Fruit fly (Drosophila melanogaster) whole organism, embryonic: Measurements from ENCODE around the gene Cyfip.

Experiments used
- Atf3 ChIP-seq: fragments of 200-800 bp; sonication (Bioruptor generic); optimal IDR thresholded peaks from 3 replicates; lab custom pipeline; 2016; ENCODE audit warnings: missing biosample characterization, missing genetic modification characterization
- Bteb2 ChIP-seq: fragments of 200-800 bp; sonication (Bioruptor generic); optimal IDR thresholded peaks from 2 replicates; lab custom pipeline; 2016; ENCODE audit warnings: missing biosample characterization, missing genetic modification characterization
- CG10209 ChIP-seq: fragments of 200-800 bp; sonication (Bioruptor generic); optimal IDR thresholded peaks from 3 replicates; lab custom pipeline; 2017; ENCODE audit warnings: missing biosample characterization, mild to moderate bottlenecking, missing genetic modification characterization, missing genetic modification reagents
- CG15011 ChIP-seq: fragments of 200-800 bp; sonication (Bioruptor generic); optimal IDR thresholded peaks from 3 replicates; lab custom pipeline; 2018; ENCODE audit warnings: missing biosample characterization, mild to moderate bottlenecking, missing genetic modification characterization
- CG15269 ChIP-seq: fragments of 200-800 bp; sonication (Bioruptor generic); optimal IDR thresholded peaks from 2 replicates; lab custom pipeline; 2018; ENCODE audit warnings: missing biosample characterization, mild to moderate bottlenecking, missing genetic modification characterization, moderate library complexity
- CG15479 ChIP-seq: fragments of 200-800 bp; sonication (Bioruptor generic); optimal IDR thresholded peaks from 3 replicates; lab custom pipeline; 2019; ENCODE audit warnings: missing biosample characterization, mild to moderate bottlenecking, missing genetic modification characterization, moderate library complexity
- CG15514 ChIP-seq: fragments of 200-800 bp; sonication (Bioruptor generic); optimal IDR thresholded peaks from 3 replicates; lab custom pipeline; 2017; ENCODE audit warnings: missing biosample characterization, missing genetic modification characterization, mild to moderate bottlenecking, moderate library complexity, missing genetic modification reagents
- CG1603 ChIP-seq: fragments of 200-800 bp; sonication (Bioruptor generic); optimal IDR thresholded peaks from 2 replicates; lab custom pipeline; 2019; ENCODE audit warnings: missing biosample characterization, mild to moderate bottlenecking, missing genetic modification characterization, moderate library complexity
- CG16815 ChIP-seq: fragments of 200-800 bp; sonication (Bioruptor generic); optimal IDR thresholded peaks from 3 replicates; lab custom pipeline; 2017; ENCODE audit warnings: missing biosample characterization, mild to moderate bottlenecking, missing genetic modification characterization
- CG17359 ChIP-seq: fragments of 200-800 bp; sonication (Bioruptor generic); optimal IDR thresholded peaks from 3 replicates; lab custom pipeline; 2018; ENCODE audit warnings: missing biosample characterization, mild to moderate bottlenecking, missing genetic modification characterization, moderate library complexity
- CG31365 ChIP-seq: fragments of 200-800 bp; sonication (Bioruptor generic); optimal IDR thresholded peaks from 2 replicates; lab custom pipeline; 2018; ENCODE audit warnings: missing biosample characterization, mild to moderate bottlenecking, missing genetic modification characterization
- CG4424 ChIP-seq: fragments of 200-800 bp; sonication (Bioruptor generic); optimal IDR thresholded peaks from 3 replicates; lab custom pipeline; 2016; ENCODE audit warnings: missing biosample characterization, missing genetic modification characterization
- CG7372 ChIP-seq: fragments of 200-800 bp; sonication (Bioruptor generic); IDR thresholded peaks from 2 replicates; pipeline ENCODE4 v1.3.6; 2022; ENCODE audit warnings: missing biosample characterization, missing genetic modification characterization
- CG8290 ChIP-seq, 3 experiments: fragments of 200-800 bp; sonication (Bioruptor generic); optimal IDR thresholded peaks; 2 replicates each; lab custom pipeline; 2016 to 2019; ENCODE audit warnings: missing biosample characterization in 3 of 3, missing genetic modification characterization in 3 of 3, mild to moderate bottlenecking in 2 of 3, moderate library complexity in 1 of 3
- CG9876 ChIP-seq: fragments of 200-800 bp; sonication (Bioruptor generic); optimal IDR thresholded peaks from 2 replicates; lab custom pipeline; 2016; ENCODE audit warnings: missing biosample characterization, missing genetic modification characterization
- Chrac-16 ChIP-seq: fragments of 200-800 bp; sonication (Bioruptor generic); optimal IDR thresholded peaks from 3 replicates; lab custom pipeline; 2016; ENCODE audit warnings: missing biosample characterization, missing genetic modification characterization
- CoRest ChIP-seq: fragments of 200-800 bp; sonication (Bioruptor generic); optimal IDR thresholded peaks from 3 replicates; lab custom pipeline; 2018; ENCODE audit warnings: missing biosample characterization, mild to moderate bottlenecking, missing genetic modification characterization, moderate library complexity
- Dfd ChIP-seq, 2 experiments: fragments of >200 bp; optimal IDR thresholded peaks; 2 replicates each; lab custom pipeline; 2017; ENCODE audit warnings: missing biosample characterization in 2 of 2, missing genetic modification characterization in 2 of 2
- Elba2 ChIP-seq: fragments of 200-800 bp; sonication (Bioruptor generic); optimal IDR thresholded peaks from 3 replicates; lab custom pipeline; 2016; ENCODE audit warnings: missing biosample characterization, missing genetic modification characterization
- HLH54F ChIP-seq: fragments of 200-800 bp; sonication (Bioruptor generic); optimal IDR thresholded peaks from 3 replicates; lab custom pipeline; 2016; ENCODE audit warnings: missing biosample characterization, missing genetic modification characterization
- Med ChIP-seq: fragments of 200-800 bp; sonication (Bioruptor generic); peaks from one replicate; lab custom pipeline; 2016; ENCODE audit warnings: missing biosample characterization, missing genetic modification characterization, mild to moderate bottlenecking, inconsistent platforms, moderate library complexity
- Myb ChIP-seq: fragments of 200-800 bp; sonication (Bioruptor generic); optimal IDR thresholded peaks from 2 replicates; lab custom pipeline; 2016; ENCODE audit warnings: missing biosample characterization, missing genetic modification characterization
- Neu2 ChIP-seq: fragments of 200-800 bp; sonication (Bioruptor generic); optimal IDR thresholded peaks from 3 replicates; lab custom pipeline; 2016; ENCODE audit warnings: missing biosample characterization, missing genetic modification characterization, borderline replicate concordance
- Oli ChIP-seq: fragments of 200-800 bp; sonication (Bioruptor generic); optimal IDR thresholded peaks from 2 replicates; lab custom pipeline; 2018; ENCODE audit warnings: missing biosample characterization, mild to moderate bottlenecking, missing genetic modification characterization, moderate library complexity
- Optix ChIP-seq: fragments of 200-800 bp; sonication (Bioruptor generic); IDR thresholded peaks from 3 replicates; pipeline ENCODE4 v1.3.6; 2022; ENCODE audit warnings: missing biosample characterization, missing genetic modification characterization
- PHDP ChIP-seq: fragments of 200-800 bp; sonication (Bioruptor generic); optimal IDR thresholded peaks from 3 replicates; lab custom pipeline; 2018; ENCODE audit warnings: missing biosample characterization, mild to moderate bottlenecking, missing genetic modification characterization, moderate library complexity
- Poxn ChIP-seq: fragments of 200-800 bp; sonication (Bioruptor generic); IDR thresholded peaks from 2 replicates; pipeline ENCODE4 v1.3.6; 2022; ENCODE audit warnings: missing biosample characterization, missing genetic modification characterization
- Tbp ChIP-seq: fragments of >200 bp; optimal IDR thresholded peaks from 2 replicates; lab custom pipeline; 2018; ENCODE audit warnings: missing biosample characterization, missing genetic modification characterization
- Xbp1 ChIP-seq: fragments of 200-800 bp; sonication (Bioruptor generic); optimal IDR thresholded peaks from 3 replicates; lab custom pipeline; 2016; ENCODE audit warnings: missing biosample characterization, mild to moderate bottlenecking, missing genetic modification characterization
- ash1 ChIP-seq: fragments of 200-800 bp; sonication (Bioruptor generic); optimal IDR thresholded peaks from 2 replicates; lab custom pipeline; 2018; ENCODE audit warnings: missing biosample characterization, mild to moderate bottlenecking, missing genetic modification characterization
- bcd ChIP-seq: fragments of 200-800 bp; sonication (Bioruptor generic); optimal IDR thresholded peaks from 2 replicates; lab custom pipeline; 2017; ENCODE audit warnings: missing biosample characterization, mild to moderate bottlenecking, missing genetic modification characterization
- bigmax ChIP-seq: fragments of 200-800 bp; sonication (Bioruptor generic); optimal IDR thresholded peaks from 2 replicates; lab custom pipeline; 2018; ENCODE audit warnings: missing biosample characterization, mild to moderate bottlenecking, missing genetic modification characterization
- chif ChIP-seq, 2 experiments: fragments of 200-800 bp; sonication (Bioruptor generic); optimal IDR thresholded peaks; 3 replicates each; lab custom pipeline; 2016; ENCODE audit warnings: missing biosample characterization in 2 of 2, missing genetic modification characterization in 2 of 2
- crc ChIP-seq: fragments of 200-800 bp; sonication (Bioruptor generic); optimal IDR thresholded peaks from 2 replicates; lab custom pipeline; 2016; ENCODE audit warnings: missing biosample characterization, missing genetic modification characterization
- esg ChIP-seq: fragments of 200-800 bp; sonication (Bioruptor generic); conservative IDR thresholded peaks from 2 replicates; pipeline ENCODE4 v1.3.6; 2022; ENCODE audit warnings: missing biosample characterization, missing genetic modification characterization
- ftz-f1 ChIP-seq: fragments of 200-800 bp; sonication (Bioruptor generic); optimal IDR thresholded peaks from 2 replicates; lab custom pipeline; 2016; ENCODE audit warnings: missing biosample characterization, missing genetic modification characterization
- gem ChIP-seq: fragments of 200-800 bp; sonication (Bioruptor generic); optimal IDR thresholded peaks from 2 replicates; lab custom pipeline; 2019; ENCODE audit warnings: missing biosample characterization, mild to moderate bottlenecking, missing genetic modification characterization, moderate library complexity
- h ChIP-seq: fragments of >200 bp; optimal IDR thresholded peaks from 2 replicates; lab custom pipeline; 2017
- insv ChIP-seq, 2 experiments: fragments of 200-800 bp; sonication (Bioruptor generic); optimal IDR thresholded peaks; 3 replicates each; lab custom pipeline; 2016 to 2018; ENCODE audit warnings: missing biosample characterization in 2 of 2, missing genetic modification characterization in 2 of 2
- mirr ChIP-seq: fragments of 200-800 bp; sonication (Bioruptor generic); optimal IDR thresholded peaks from 3 replicates; lab custom pipeline; 2018; ENCODE audit warnings: missing biosample characterization, mild to moderate bottlenecking, missing genetic modification characterization
- mld ChIP-seq: fragments of 200-800 bp; sonication (Bioruptor generic); IDR thresholded peaks from 3 replicates; pipeline ENCODE4 v1.3.6; 2022; ENCODE audit warnings: missing biosample characterization, missing genetic modification characterization; ENCODE audit not compliant: partially characterized antibody
- pnt ChIP-seq: fragments of 200-800 bp; sonication (Bioruptor generic); optimal IDR thresholded peaks from 3 replicates; lab custom pipeline; 2016; ENCODE audit warnings: missing biosample characterization, missing genetic modification characterization
- pzg ChIP-seq: fragments of 200-800 bp; sonication (Bioruptor generic); optimal IDR thresholded peaks from 3 replicates; lab custom pipeline; 2018; ENCODE audit warnings: missing biosample characterization, mild to moderate bottlenecking, missing genetic modification characterization, moderate library complexity
- repo ChIP-seq: fragments of 200-800 bp; sonication (Bioruptor generic); optimal IDR thresholded peaks from 2 replicates; lab custom pipeline; 2016; ENCODE audit warnings: missing biosample characterization, missing genetic modification characterization
- sens ChIP-seq: fragments of 200-800 bp; sonication (Bioruptor generic); peaks from one replicate; lab custom pipeline; 2016; ENCODE audit warnings: missing biosample characterization, missing genetic modification characterization
- sug ChIP-seq: fragments of 200-800 bp; optimal IDR thresholded peaks from 2 replicates; lab custom pipeline; 2019; ENCODE audit warnings: missing biosample characterization, mild to moderate bottlenecking, missing genetic modification characterization, moderate library complexity
- ttk ChIP-seq: fragments of 200-800 bp; sonication (Bioruptor generic); IDR thresholded peaks from 2 replicates; pipeline ENCODE4 v2.1.2; 2022; ENCODE audit warnings: missing biosample characterization, missing genetic modification characterization
- unpg ChIP-seq: fragments of 200-800 bp; sonication (Bioruptor generic); optimal IDR thresholded peaks from 3 replicates; lab custom pipeline; 2018; ENCODE audit warnings: missing biosample characterization, mild to moderate bottlenecking, missing genetic modification characterization, moderate library complexity
- zen2 ChIP-seq: fragments of 200-800 bp; sonication (Bioruptor generic); IDR thresholded peaks from 3 replicates; pipeline ENCODE4 v1.3.6; 2022; ENCODE audit warnings: missing biosample characterization, missing genetic modification characterization; ENCODE audit not compliant: partially characterized antibody

Cyfip gene

dm6 chr3R:15292241-15293004 lies 40.6 kb upstream of the Cyfip start (continued):
- no peak for TF ChIP-seq CG8290 (GFP tag; optimal IDR thresholded peaks at IDR 0.05; lab: Kevin White, UChicago)
- peak in 1 of 2 experiments; percentile 53 for TF ChIP-seq CG8290 (tag; optimal IDR thresholded peaks at IDR 0.05; lab: Kevin White, UChicago)
- no peak for TF ChIP-seq chif (GFP tag; optimal IDR thresholded peaks at IDR 0.05; lab: Kevin White, UChicago)
- peak; percentile 2 for TF ChIP-seq CG9876 (GFP tag; lab: Kevin White, UChicago)
- TF ChIP-seq CoRest (tag; lab: Kevin White, UChicago) = peak; percentile 35
- TF ChIP-seq bigmax = no peak
- peak; percentile 48 for TF ChIP-seq sug (tag; lab: Kevin White, UChicago)
- TF ChIP-seq Tbp = no peak
- TF ChIP-seq bcd (GFP tag; lab: Kevin White, UChicago) = peak; percentile 18
- TF ChIP-seq ftz-f1 (GFP tag; lab: Kevin White, UChicago) = peak; percentile 52
- TF ChIP-seq CG15514 (GFP tag; lab: Kevin White, UChicago) = peak; percentile 41
- TF ChIP-seq pzg (GFP tag; lab: Kevin White, UChicago) = no peak
- TF ChIP-seq CG31365 = no peak
- TF ChIP-seq Oli (tag; lab: Kevin White, UChicago) = peak; percentile 5
- TF ChIP-seq mirr (GFP tag; lab: Kevin White, UChicago) = peak; percentile 58
- no peak for TF ChIP-seq ash1 (GFP tag; lab: Kevin White, UChicago)
- TF ChIP-seq repo (GFP tag; lab: Kevin White, UChicago) = peak; percentile 17
- no peak for TF ChIP-seq CG7372 (GFP tag; lab: Robert Waterston, UW)
- TF ChIP-seq esg (GFP tag; lab: Robert Waterston, UW) = no peak
- TF ChIP-seq CG17359 (tag; lab: Kevin White, UChicago) = no peak
- peak; percentile 20 for TF ChIP-seq crc
- peak; percentile 6 for TF ChIP-seq HLH54F (GFP tag; lab: Kevin White, UChicago)
- no peak for TF ChIP-seq Poxn
- TF ChIP-seq ttk (GFP tag; lab: Robert Waterston, UW) = no peak
- TF ChIP-seq Chrac-16 = no peak
- TF ChIP-seq Neu2 = no peak
- peak; percentile 47 for TF ChIP-seq Atf3 (GFP tag; lab: Kevin White, UChicago)
- no peak for TF ChIP-seq CG4424 (GFP tag; lab: Kevin White, UChicago)
- TF ChIP-seq mld (GFP tag; lab: Robert Waterston, UW) = no peak
- TF ChIP-seq Elba2 (GFP tag; lab: Kevin White, UChicago) = peak; percentile 29
- TF ChIP-seq unpg (GFP tag; lab: Kevin White, UChicago) = peak; percentile 44
- TF ChIP-seq Optix (GFP tag; lab: Robert Waterston, UW) = no peak
- TF ChIP-seq CG15011 (GFP tag; lab: Kevin White, UChicago) = peak; percentile 29
- peak; percentile 28 for TF ChIP-seq Xbp1 (GFP tag; lab: Kevin White, UChicago)
- TF ChIP-seq CG15269 (tag; lab: Kevin White, UChicago) = no peak
- no peak for TF ChIP-seq CG15479
- no peak for TF ChIP-seq zen2 (GFP tag; lab: Robert Waterston, UW)
- TF ChIP-seq Dfd (GFP tag; optimal IDR thresholded peaks at IDR 0.05; lab: Kevin White, UChicago) = peak in 1 of 2 experiments; percentile 82
- TF ChIP-seq Myb (GFP tag; lab: Kevin White, UChicago) = peak; percentile 19
- peak; percentile 20 for TF ChIP-seq pnt (GFP tag; lab: Kevin White, UChicago)
- peak; percentile 87 for TF ChIP-seq Med (GFP tag; lab: Kevin White, UChicago)
- peak; percentile 43 for TF ChIP-seq gem
- TF ChIP-seq CG1603 (tag; lab: Kevin White, UChicago) = peak; percentile 35
- peak in 1 of 2 experiments; percentile 82 for TF ChIP-seq insv (GFP tag; optimal IDR thresholded peaks at IDR 0.05; lab: Kevin White, UChicago)
- TF ChIP-seq h (lab: Kevin White, UChicago) = no peak
- TF ChIP-seq CG16815 (GFP tag; lab: Kevin White, UChicago) = no peak
- peak; percentile 4 for TF ChIP-seq Bteb2 (GFP tag; lab: Kevin White, UChicago)
- peak; percentile 74 for TF ChIP-seq sens (GFP tag; lab: Kevin White, UChicago)
- no peak for TF ChIP-seq PHDP
- peak; percentile 8 for TF ChIP-seq CG10209 (GFP tag; lab: Kevin White, UChicago)
